Fruit fly (Drosophila melanogaster) whole organism, pupa: Measurements from ENCODE around the gene COX5A.

Source experiments
- CG32121 ChIP-seq: fragments of 200-800 bp; sonication (Bioruptor generic); IDR thresholded peaks from 2 replicates; pipeline ENCODE4 v1.3.6; 2022; ENCODE audit warnings: missing biosample characterization, missing genetic modification characterization
- CG8301 ChIP-seq: fragments of 200-800 bp; sonication (Bioruptor generic); optimal IDR thresholded peaks from 2 replicates; lab custom pipeline; 2018; ENCODE audit warnings: missing biosample characterization, mild to moderate bottlenecking, missing genetic modification characterization
- fd96Ca ChIP-seq: fragments of 200-800 bp; sonication (Bioruptor generic); IDR thresholded peaks from 3 replicates; pipeline ENCODE4 v1.3.6; 2022; ENCODE audit warnings: missing biosample characterization, missing genetic modification characterization

DNA sequence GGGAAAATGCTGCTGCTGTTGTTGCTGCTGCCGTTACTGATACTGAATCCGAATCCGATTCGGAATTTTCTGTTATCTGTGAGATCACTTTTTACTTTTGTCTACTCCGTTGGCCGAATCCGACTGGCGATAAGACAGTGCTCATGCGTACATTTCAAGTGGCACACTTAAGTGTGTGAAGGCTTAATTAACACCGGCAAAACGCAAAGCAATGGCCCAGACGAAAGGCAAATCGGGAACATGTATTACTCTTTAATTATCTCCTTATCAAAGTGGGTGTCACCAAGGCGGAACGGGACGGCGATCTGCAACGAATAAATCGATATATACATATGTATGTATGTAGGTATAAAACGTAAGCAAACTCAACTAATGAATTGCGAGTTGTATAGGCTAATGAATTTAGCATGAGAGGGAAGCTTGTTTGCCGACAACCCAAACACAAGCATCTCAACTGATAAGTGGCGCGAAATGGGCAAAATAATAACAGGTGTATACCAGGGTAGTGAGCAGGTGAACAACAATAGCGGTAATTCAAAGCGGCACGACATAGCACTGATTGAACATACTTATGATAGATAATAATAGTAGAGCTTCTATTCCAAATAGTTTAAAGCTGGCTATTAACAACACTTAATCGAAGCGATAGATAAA, 8.2 kb upstream of the COX5A start:
- TF ChIP-seq CG32121 = no peak
- no peak for TF ChIP-seq fd96Ca (GFP tag; lab: Robert Waterston, UW)
- TF ChIP-seq CG8301 = no peak
